Fruit fly (Drosophila melanogaster): Measurements from ENCODE around the gene Jon66Ci.
A peak's percentile ranks its signal among the peaks of the same experiment; 100 is the strongest.

Jon66Ci gene

DNA sequence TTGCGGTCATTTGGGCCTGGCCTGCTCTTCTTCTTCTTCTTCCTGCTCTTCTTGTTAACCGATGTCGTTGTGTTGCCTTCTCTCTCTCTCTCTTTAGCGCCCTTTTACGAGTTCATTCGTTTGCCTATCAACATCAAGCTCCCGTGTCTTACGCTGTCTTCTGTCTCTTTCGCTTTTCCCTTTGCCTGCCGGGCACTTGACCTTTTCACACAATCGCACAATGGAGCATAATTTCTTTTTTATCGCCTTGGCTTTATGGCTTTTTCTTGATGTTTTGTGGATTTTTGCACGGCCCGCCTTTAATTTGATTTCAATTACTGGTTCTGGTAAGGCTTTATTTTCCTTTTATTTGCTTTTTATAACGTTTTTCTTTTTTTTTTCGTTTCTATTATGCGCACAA is 30.0 kb downstream of the Jon66Ci start:
- TF ChIP-seq ken (GFP tag; IDR thresholded peaks at IDR 0.05) = no peak
- TF ChIP-seq CG4424 (GFP tag; optimal IDR thresholded peaks at IDR 0.05) = no peak
- TF ChIP-seq B-H1 (GFP tag; IDR thresholded peaks at IDR 0.05) = no peak
- TF ChIP-seq CG30403 (GFP tag; optimal IDR thresholded peaks at IDR 0.05) = no peak
- TF ChIP-seq Hr78 (GFP tag; optimal IDR thresholded peaks at IDR 0.05) = peak in 1 of 2 experiments; percentile 90
- peak; percentile 27 for TF ChIP-seq Ets65A (GFP tag)
- TF ChIP-seq CG17385 (GFP tag; optimal IDR thresholded peaks at IDR 0.05) = peak; percentile 65

- no peak for TF ChIP-seq sqz (GFP tag; optimal IDR thresholded peaks at IDR 0.05)
- TF ChIP-seq CG15073 (GFP tag; optimal IDR thresholded peaks at IDR 0.05) = no peak
- no peak for TF ChIP-seq rib (GFP tag; IDR thresholded peaks at IDR 0.05)
- TF ChIP-seq phol (tag; optimal IDR thresholded peaks at IDR 0.05) = peak; percentile 15
- peak; percentile 53 for TF ChIP-seq CG8281 (tag; optimal IDR thresholded peaks at IDR 0.05)
- 0 out of 2 replicates have a peak, but pooled peaks have one; percentile 6 for TF ChIP-seq Drgx (GFP tag; IDR thresholded peaks at IDR 0.05)
- TF ChIP-seq CG8359 (GFP tag; optimal IDR thresholded peaks at IDR 0.05; ENCODE audit: borderline replicate concordance) = no peak
- peak; percentile 15 for TF ChIP-seq cg (GFP tag; optimal IDR thresholded peaks at IDR 0.05)
- TF ChIP-seq nom (GFP tag; optimal IDR thresholded peaks at IDR 0.05) = peak; percentile 53
- peak; percentile 19; the same call in 2 of the 4 replicates for TF ChIP-seq Gug (GFP tag; IDR thresholded peaks at IDR 0.05)
- TF ChIP-seq CG4360 (GFP tag; IDR thresholded peaks at IDR 0.05) = peak; percentile 58
- TF ChIP-seq Nf-YC (tag; optimal IDR thresholded peaks at IDR 0.05) = no peak
- peak; percentile 59 for TF ChIP-seq Adf1 (GFP tag; IDR thresholded peaks at IDR 0.05)
- no peak for TF ChIP-seq CG7987 (GFP tag; optimal IDR thresholded peaks at IDR 0.05)
- no peak for TF ChIP-seq CG7839 (tag; optimal IDR thresholded peaks at IDR 0.05)
- TF ChIP-seq CG30403 (GFP tag; optimal IDR thresholded peaks at IDR 0.05) = no peak
- TF ChIP-seq CG2116 (GFP tag; optimal IDR thresholded peaks at IDR 0.05) = no peak
- TF ChIP-seq tap (tag; optimal IDR thresholded peaks at IDR 0.05) = no peak
These were observed 30.7 kb downstream of the Jon66Ci start, which contains the start of gene CG32354 for dm6 chr3L:8421808-8422586. Gene CG32354, minus strand, starts transcription at chr3L:8422205.

dm6 chr3L:8423156-8423555 is 31.8 kb downstream of the Jon66Ci start:
- TF ChIP-seq CG2202 (tag; optimal IDR thresholded peaks at IDR 0.05) = no peak
- TF ChIP-seq croc (GFP tag; conservative IDR thresholded peaks at IDR 0.05) = no peak
- TF ChIP-seq CG8478 (optimal IDR thresholded peaks at IDR 0.05) = no peak
- TF ChIP-seq D19A (tag; optimal IDR thresholded peaks at IDR 0.05) = peak; percentile 23
- peak; percentile 25 for TF ChIP-seq Ssrp (tag; optimal IDR thresholded peaks at IDR 0.05)
- TF ChIP-seq phol (tag; optimal IDR thresholded peaks at IDR 0.05) = peak; percentile 49
- TF ChIP-seq CG34422 (GFP tag; IDR thresholded peaks at IDR 0.05) = no peak
- no peak for TF ChIP-seq CG12071 (GFP tag; optimal IDR thresholded peaks at IDR 0.05)
- TF ChIP-seq lola (GFP tag; optimal IDR thresholded peaks at IDR 0.05) = peak in 1 of 3 experiments; percentile 38
- no peak for TF ChIP-seq lilli (GFP tag; optimal IDR thresholded peaks at IDR 0.05)
- TF ChIP-seq tin (GFP tag; optimal IDR thresholded peaks at IDR 0.05) = no peak
- TF ChIP-seq scrt (GFP tag; optimal IDR thresholded peaks at IDR 0.05) = no peak
- no peak for TF ChIP-seq CG7963 (GFP tag; IDR thresholded peaks at IDR 0.05; ENCODE audit: partially characterized antibody)
- TF ChIP-seq mld (GFP tag; IDR thresholded peaks at IDR 0.05; ENCODE audit: partially characterized antibody) = no peak
- no peak for TF ChIP-seq CG4820 (GFP tag; optimal IDR thresholded peaks at IDR 0.05)
- TF ChIP-seq CG14667 (GFP tag; IDR thresholded peaks at IDR 0.05) = no peak
- no peak for TF ChIP-seq sisA (GFP tag; IDR thresholded peaks at IDR 0.05)
- TF ChIP-seq Sox100B (GFP tag; optimal IDR thresholded peaks at IDR 0.05) = peak; percentile 62
- no peak for TF ChIP-seq peb (GFP tag; IDR thresholded peaks at IDR 0.05)
- no peak for TF ChIP-seq CG14441 (GFP tag; IDR thresholded peaks at IDR 0.05)
- TF ChIP-seq Abd-B (GFP tag; optimal IDR thresholded peaks at IDR 0.05) = no peak
- TF ChIP-seq gsb-n (tag; optimal IDR thresholded peaks at IDR 0.05) = no peak
- peak; percentile 51 for TF ChIP-seq CG9437 (GFP tag; optimal IDR thresholded peaks at IDR 0.05)
- peak; percentile 50 for TF ChIP-seq gem (tag; optimal IDR thresholded peaks at IDR 0.05)
- TF ChIP-seq sima (GFP tag; optimal IDR thresholded peaks at IDR 0.05) = no peak

All from whole organism, embryonic.